Worm (Caenorhabditis elegans) whole organism, young adult: ENCODE measurements around the gene pges-2.

Experiments
- C06A6.2 ChIP-seq: fragments of 200-800 bp; sonication (Bioruptor generic); conservative IDR thresholded peaks from 2 replicates; pipeline ENCODE4 v1.3.6; 2022; ENCODE audit warnings: missing genetic modification characterization, missing compliant biosample characterization
- F10E7.11 ChIP-seq: sonication (generic microtip); optimal IDR thresholded peaks from 2 replicates; lab custom pipeline; 2017; ENCODE audit warnings: mild to moderate bottlenecking, missing genetic modification characterization, moderate library complexity, missing compliant biosample characterization
- F22D6.2 ChIP-seq: sonication (generic microtip); optimal IDR thresholded peaks from 2 replicates; lab custom pipeline; 2016; ENCODE audit warnings: mild to moderate bottlenecking, missing genetic modification characterization, missing compliant biosample characterization
- F39B2.1 ChIP-seq: fragments of 200-800 bp; sonication (Bioruptor generic); IDR thresholded peaks from 2 replicates; pipeline ENCODE4 v1.3.6; 2022; ENCODE audit warnings: missing genetic modification reagents, missing genetic modification characterization, missing compliant biosample characterization
- F57A8.1 ChIP-seq: fragments of 200-800 bp; sonication (Bioruptor generic); optimal IDR thresholded peaks from 2 replicates; lab custom pipeline; 2018; ENCODE audit warnings: mild to moderate bottlenecking, missing genetic modification characterization, moderate library complexity, missing compliant biosample characterization
- K11D2.4 ChIP-seq: fragments of 200-800 bp; sonication (Bioruptor generic); IDR thresholded peaks from 2 replicates; pipeline ENCODE4 v1.3.6; 2022; ENCODE audit warnings: missing genetic modification reagents, missing genetic modification characterization, missing compliant biosample characterization
- K12H6.12 ChIP-seq: fragments of 200-800 bp; sonication (Bioruptor generic); optimal IDR thresholded peaks from 2 replicates; lab custom pipeline; 2018; ENCODE audit warnings: mild to moderate bottlenecking, missing genetic modification characterization, missing compliant biosample characterization
- T07F8.4 ChIP-seq: sonication (generic microtip); optimal IDR thresholded peaks from 2 replicates; lab custom pipeline; 2016; ENCODE audit warnings: mild to moderate bottlenecking, missing genetic modification characterization, moderate library complexity, missing compliant biosample characterization
- T26A5.8 ChIP-seq: sonication (generic microtip); optimal IDR thresholded peaks from 2 replicates; lab custom pipeline; 2016; ENCODE audit warnings: missing genetic modification characterization, missing compliant biosample characterization
- Y53G8AR.9 ChIP-seq: fragments of 200-800 bp; sonication (Bioruptor generic); conservative IDR thresholded peaks from 2 replicates; pipeline ENCODE4 v1.3.6; 2022; ENCODE audit warnings: missing genetic modification reagents, missing genetic modification characterization, missing compliant biosample characterization
- aptf-2 ChIP-seq: fragments of 200-800 bp; sonication (Bioruptor generic); conservative IDR thresholded peaks from 2 replicates; pipeline ENCODE4 v1.3.6; 2022; ENCODE audit warnings: missing genetic modification reagents, missing genetic modification characterization, missing compliant biosample characterization
- atf-7 ChIP-seq: sonication (generic microtip); optimal IDR thresholded peaks from 2 replicates; lab custom pipeline; 2017; ENCODE audit warnings: mild to moderate bottlenecking, missing genetic modification characterization, missing compliant biosample characterization
- attf-5 ChIP-seq: fragments of 200-800 bp; sonication (Bioruptor generic); optimal IDR thresholded peaks from 2 replicates; lab custom pipeline; 2018; ENCODE audit warnings: mild to moderate bottlenecking, missing genetic modification characterization, missing compliant biosample characterization
- bed-2 ChIP-seq: fragments of 200-800 bp; sonication (Bioruptor generic); IDR thresholded peaks from 2 replicates; pipeline ENCODE4 v1.3.6; 2022; ENCODE audit warnings: missing genetic modification reagents, missing genetic modification characterization, missing compliant biosample characterization
- ccch-3 ChIP-seq: fragments of 200-800 bp; sonication (Bioruptor generic); optimal IDR thresholded peaks from 2 replicates; lab custom pipeline; 2018; ENCODE audit warnings: mild to moderate bottlenecking, missing genetic modification characterization, missing compliant biosample characterization
- cebp-1 ChIP-seq, 2 experiments: fragments of 200-800 bp in 1 of 2; sonication (Bioruptor generic) in 1 of 2; sonication (generic microtip) in 1 of 2; IDR thresholded peaks in 1 of 2; optimal IDR thresholded peaks in 1 of 2; 2 replicates each; pipeline versions ENCODE4 v1.3.6 to Lab custom; 2017 to 2022; ENCODE audit warnings: missing compliant biosample characterization in 2 of 2, missing genetic modification characterization in 2 of 2, mild to moderate bottlenecking in 1 of 2, missing genetic modification reagents in 1 of 2, moderate library complexity in 1 of 2
- ceh-27 ChIP-seq: fragments of 200-800 bp; sonication (Bioruptor generic); optimal IDR thresholded peaks from 2 replicates; lab custom pipeline; 2018; ENCODE audit warnings: mild to moderate bottlenecking, missing genetic modification characterization, moderate library complexity, missing compliant biosample characterization
- ceh-79 ChIP-seq: sonication (generic microtip); optimal IDR thresholded peaks from 2 replicates; lab custom pipeline; 2017; ENCODE audit warnings: mild to moderate bottlenecking, missing genetic modification characterization, missing compliant biosample characterization
- chd-7 ChIP-seq: sonication (generic microtip); optimal IDR thresholded peaks from 2 replicates; lab custom pipeline; 2016; ENCODE audit warnings: mild to moderate bottlenecking, missing genetic modification characterization, moderate library complexity, missing compliant biosample characterization
- dox-1 ChIP-seq: fragments of 200-800 bp; sonication (Bioruptor generic); IDR thresholded peaks from 2 replicates; pipeline ENCODE4 v1.3.6; 2022; ENCODE audit warnings: missing genetic modification reagents, missing genetic modification characterization, missing compliant biosample characterization
- dpl-1 ChIP-seq: fragments of 150-350 bp; optimal IDR thresholded peaks from 2 replicates; lab custom pipeline; 2014; ENCODE audit warnings: missing biosample characterization, missing genetic modification reagents, missing genetic modification characterization
- egl-44 ChIP-seq: fragments of 200-800 bp; sonication (Bioruptor generic); IDR thresholded peaks from 2 replicates; pipeline ENCODE4 v1.3.6; 2022; ENCODE audit warnings: missing genetic modification reagents, missing genetic modification characterization, missing compliant biosample characterization
- gei-17 ChIP-seq: fragments of 200-800 bp; sonication (Bioruptor generic); optimal IDR thresholded peaks from 2 replicates; lab custom pipeline; 2018; ENCODE audit warnings: mild to moderate bottlenecking, missing genetic modification characterization, missing compliant biosample characterization
- hlh-12 ChIP-seq: sonication (generic microtip); optimal IDR thresholded peaks from 2 replicates; lab custom pipeline; 2016; ENCODE audit warnings: missing genetic modification characterization, missing compliant biosample characterization
- hmg-1.2 ChIP-seq: fragments of 200-800 bp; sonication (Bioruptor generic); IDR thresholded peaks from 2 replicates; pipeline ENCODE4 v1.3.6; 2022; ENCODE audit warnings: missing genetic modification reagents, missing genetic modification characterization, missing compliant biosample characterization
- let-607 ChIP-seq, 2 experiments: fragments of 200-800 bp in 1 of 2; sonication (Bioruptor generic) in 1 of 2; sonication (generic microtip) in 1 of 2; optimal IDR thresholded peaks; 2 replicates each; lab custom pipeline; 2016 to 2018; ENCODE audit warnings: mild to moderate bottlenecking in 2 of 2, missing compliant biosample characterization in 2 of 2, missing genetic modification characterization in 2 of 2, moderate library complexity in 2 of 2, missing genotype in 1 of 2
- lin-35 ChIP-seq, 3 experiments: fragments of 150-350 bp in 2 of 3; sonication (generic microtip) in 1 of 3; optimal IDR thresholded peaks; 2 replicates each; lab custom pipeline; 2014 to 2018; ENCODE audit warnings: missing biosample characterization in 3 of 3, missing genetic modification characterization in 3 of 3, missing genetic modification reagents in 3 of 3
- lin-40 ChIP-seq: sonication (generic microtip); optimal IDR thresholded peaks from 2 replicates; lab custom pipeline; 2016; ENCODE audit warnings: missing genetic modification characterization, mild to moderate bottlenecking, missing compliant biosample characterization, missing genotype, missing genetic modification reagents
- madf-10 ChIP-seq: sonication (generic microtip); optimal IDR thresholded peaks from 2 replicates; lab custom pipeline; 2016; ENCODE audit warnings: mild to moderate bottlenecking, missing genetic modification characterization, missing compliant biosample characterization
- nfya-2 ChIP-seq: fragments of 200-800 bp; sonication (Bioruptor generic); IDR thresholded peaks from 2 replicates; pipeline ENCODE4 v1.3.6; 2022; ENCODE audit warnings: missing genetic modification reagents, missing genetic modification characterization, missing compliant biosample characterization
- nhr-80 ChIP-seq: sonication (generic microtip); optimal IDR thresholded peaks from 2 replicates; lab custom pipeline; 2016; ENCODE audit warnings: missing genetic modification characterization, missing compliant biosample characterization
- rec-8 ChIP-seq, 2 experiments: sonication (generic microtip); optimal IDR thresholded peaks; 2 replicates each; lab custom pipeline; 2016; ENCODE audit warnings: mild to moderate bottlenecking in 2 of 2, missing genetic modification characterization in 2 of 2, missing genetic modification reagents in 2 of 2, missing genotype in 2 of 2, missing biosample characterization in 1 of 2, missing compliant biosample characterization in 1 of 2, moderate library complexity in 1 of 2
- repo-1 ChIP-seq: sonication (generic microtip); optimal IDR thresholded peaks from 2 replicates; lab custom pipeline; 2017; ENCODE audit warnings: mild to moderate bottlenecking, missing genetic modification characterization, missing compliant biosample characterization
- sea-2 ChIP-seq: fragments of 200-800 bp; sonication (Bioruptor generic); IDR thresholded peaks from 2 replicates; pipeline ENCODE4 v1.3.6; 2022; ENCODE audit warnings: missing genetic modification characterization, missing compliant biosample characterization
- snpc-4 ChIP-seq, 5 experiments: fragments of 150-350 bp in 1 of 5; sonication (generic microtip) in 4 of 5; optimal IDR thresholded peaks; 2 replicates each; lab custom pipeline; 2014 to 2018; ENCODE audit warnings: missing genetic modification characterization in 5 of 5, missing biosample characterization in 3 of 5, antibody characterized with exemption in 2 of 5, mild to moderate bottlenecking in 2 of 5, missing compliant biosample characterization in 2 of 5, missing genotype in 2 of 5, moderate library complexity in 2 of 5, missing genetic modification reagents in 1 of 5
- somi-1 ChIP-seq: fragments of 200-800 bp; sonication (Bioruptor generic); optimal IDR thresholded peaks from 2 replicates; lab custom pipeline; 2018; ENCODE audit warnings: mild to moderate bottlenecking, missing genetic modification characterization, missing compliant biosample characterization
- tbp1 ChIP-seq: fragments of 200-800 bp; sonication (Bioruptor generic); optimal IDR thresholded peaks from 2 replicates; lab custom pipeline; 2018; ENCODE audit warnings: mild to moderate bottlenecking, missing genetic modification characterization, missing compliant biosample characterization
- zfh-2 ChIP-seq: fragments of 200-800 bp; sonication (Bioruptor generic); conservative IDR thresholded peaks from 2 replicates; pipeline ENCODE4 v1.3.6; 2022; ENCODE audit warnings: missing genetic modification reagents, missing genetic modification characterization, missing compliant biosample characterization

pges-2 gene

ce11 chrIV:10345990-10346389 is 21.6 kb downstream of the pges-2 start:
- TF ChIP-seq lin-40 (peak; percentile 5), K12H6.12 (peak; percentile 43), T07F8.4 (tag; lab: Kevin White, UChicago) (no peak), hmg-1.2 (GFP tag; lab: Robert Waterston, UW) (peak; percentile 56; the same call in 1 of the 2 replicates)

ce11 chrIV:10345486-10345885 is 22.1 kb downstream of the pges-2 start:
- no peak for TF ChIP-seq rec-8 (tag; optimal IDR thresholded peaks at IDR 0.05; lab: Kevin White, UChicago)
- TF ChIP-seq bed-2 = no peak
- no peak for TF ChIP-seq sea-2 (GFP tag; lab: Robert Waterston, UW)
- no peak for TF ChIP-seq madf-10 (tag; lab: Kevin White, UChicago)
- TF ChIP-seq F39B2.1 = no peak
- TF ChIP-seq T26A5.8 (tag; lab: Kevin White, UChicago) = no peak
- TF ChIP-seq repo-1 = no peak
- TF ChIP-seq dpl-1 (GFP tag; lab: Kevin White, UChicago) = no peak
- TF ChIP-seq hlh-12 (tag; lab: Kevin White, UChicago) = no peak
- TF ChIP-seq C06A6.2 (GFP tag; lab: Robert Waterston, UW) = no peak
- no peak for TF ChIP-seq ceh-79 (tag; lab: Kevin White, UChicago)
- TF ChIP-seq ceh-27 (GFP tag; lab: Kevin White, UChicago) = no peak
- no peak for TF ChIP-seq K11D2.4 (GFP tag; lab: Robert Waterston, UW)
- no peak for TF ChIP-seq F10E7.11
- TF ChIP-seq Y53G8AR.9 (GFP tag; lab: Robert Waterston, UW) = no peak
- TF ChIP-seq nfya-2 (GFP tag; lab: Robert Waterston, UW) = no peak
- TF ChIP-seq aptf-2 (GFP tag; lab: Robert Waterston, UW) = no peak
- TF ChIP-seq lin-40 = no peak
- TF ChIP-seq ccch-3 (GFP tag; lab: Kevin White, UChicago) = no peak

- peak; percentile 40 for TF ChIP-seq K12H6.12
- no peak for TF ChIP-seq gei-17 (GFP tag; lab: Kevin White, UChicago)
- TF ChIP-seq zfh-2 = peak; percentile 47; the same call in 1 of the 2 replicates
- TF ChIP-seq lin-35 (GFP tag; optimal IDR thresholded peaks at IDR 0.05; lab: Kevin White, UChicago) = peak in 1 of 3 experiments; percentile 52
- peak; percentile 5 for TF ChIP-seq chd-7 (tag; lab: Kevin White, UChicago)
These were observed 23.0 kb downstream of the pges-2 start for ce11 chrIV:10344621-10345020.

ce11 chrIV:10342361-10342706 is 25.3 kb downstream of the pges-2 start:
- TF ChIP-seq lin-40 = peak; percentile 25
- no peak for TF ChIP-seq somi-1 (GFP tag; lab: Kevin White, UChicago)
- no peak for TF ChIP-seq F22D6.2
- TF ChIP-seq snpc-4 (GFP tag; optimal IDR thresholded peaks at IDR 0.05; lab: Kevin White, UChicago) = no peak
- peak in 1 of 4 experiments; percentile 40 for TF ChIP-seq snpc-4 (tag; optimal IDR thresholded peaks at IDR 0.05; lab: Kevin White, UChicago)
- TF ChIP-seq nhr-80 (tag; lab: Kevin White, UChicago) = peak; percentile 92
- peak; percentile 22 for TF ChIP-seq attf-5 (GFP tag; lab: Kevin White, UChicago)
- peak; percentile 29 for TF ChIP-seq ceh-27 (GFP tag; lab: Kevin White, UChicago)
- TF ChIP-seq dox-1 (GFP tag; lab: Robert Waterston, UW) = peak; percentile 44
- no peak for TF ChIP-seq F57A8.1 (GFP tag; lab: Kevin White, UChicago)
- TF ChIP-seq hmg-1.2 (GFP tag; lab: Robert Waterston, UW) = peak; percentile 57; the same call in 1 of the 2 replicates
- TF ChIP-seq tbp1 = peak; percentile 34
- TF ChIP-seq let-607 (tag; optimal IDR thresholded peaks at IDR 0.05; lab: Kevin White, UChicago) = peak in 1 of 2 experiments; percentile 45
- no peak for TF ChIP-seq egl-44 (GFP tag; lab: Robert Waterston, UW)
- peak; percentile 37 for TF ChIP-seq atf-7
- TF ChIP-seq cebp-1 (GFP tag; IDR thresholded peaks at IDR 0.05; lab: Robert Waterston, UW) = no peak
- TF ChIP-seq cebp-1 (tag; optimal IDR thresholded peaks at IDR 0.05; lab: Kevin White, UChicago) = peak; percentile 68
